Worm (Caenorhabditis elegans): ENCODE measurements around the gene Y42H9AR.1.

- no peak for TF ChIP-seq ets-4 (tag; optimal IDR thresholded peaks at IDR 0.05)
- TF ChIP-seq elt-4 (tag; optimal IDR thresholded peaks at IDR 0.05) = no peak
Observed at ce11 chrIV:8144341-8144740, 31.1 kb downstream of the Y42H9AR.1 start.

Data from whole organism, late embryonic.